Worm (Caenorhabditis elegans) whole organism, L1 larva: ENCODE measurements around the gene snf-7.

Experiments
- C16A3.4 ChIP-seq: fragments of 150-350 bp; optimal IDR thresholded peaks from 2 replicates; lab custom pipeline; 2014; ENCODE audit warnings: missing biosample characterization, missing genetic modification characterization
- C34B4.2 ChIP-seq: sonication (generic microtip); optimal IDR thresholded peaks from 2 replicates; lab custom pipeline; 2017; ENCODE audit warnings: mild to moderate bottlenecking, missing genetic modification characterization, missing compliant biosample characterization
- F16B12.6 ChIP-seq: fragments of 150-350 bp; optimal IDR thresholded peaks from 2 replicates; lab custom pipeline; 2014; ENCODE audit warnings: missing biosample characterization, missing genetic modification characterization
- aha-1 ChIP-seq: fragments of 150-350 bp; optimal IDR thresholded peaks from 2 replicates; lab custom pipeline; 2014; ENCODE audit warnings: missing biosample characterization, missing genetic modification characterization
- alr-1 ChIP-seq: fragments of 200-800 bp; sonication (Bioruptor generic); optimal IDR thresholded peaks from 2 replicates; lab custom pipeline; 2018; ENCODE audit warnings: borderline replicate concordance, mild to moderate bottlenecking, missing genetic modification characterization, missing compliant biosample characterization
- ceh-90 ChIP-seq: sonication (generic microtip); optimal IDR thresholded peaks from 2 replicates; lab custom pipeline; 2016; ENCODE audit warnings: missing genetic modification characterization, missing compliant biosample characterization
- ces-1 ChIP-seq: fragments of 150-350 bp; optimal IDR thresholded peaks from 2 replicates; lab custom pipeline; 2014; ENCODE audit warnings: missing biosample characterization, missing genetic modification reagents, missing genetic modification characterization
- efl-1 ChIP-seq, 4 experiments: fragments of 150-350 bp; optimal IDR thresholded peaks in 3 of 4; peaks in 1 of 4; 1 replicate in 1 of 4; 2 replicates in 3 of 4; lab custom pipeline; 2014; ENCODE audit warnings: missing biosample characterization in 2 of 4, missing genetic modification characterization in 2 of 4, missing genetic modification reagents in 2 of 4
- efl-3 ChIP-seq: fragments of 200-800 bp; sonication (Bioruptor generic); optimal IDR thresholded peaks from 2 replicates; lab custom pipeline; 2018; ENCODE audit warnings: mild to moderate bottlenecking, missing genetic modification characterization, missing compliant biosample characterization
- egl-27 ChIP-seq, 2 experiments: fragments of 150-350 bp in 1 of 2; sonication (generic microtip); optimal IDR thresholded peaks; 3 replicates each; lab custom pipeline; 2017 to 2018; ENCODE audit warnings: missing biosample characterization in 2 of 2, missing genetic modification characterization in 2 of 2, missing genetic modification reagents in 2 of 2
- ets-5 ChIP-seq: fragments of 200-800 bp; sonication (Bioruptor generic); IDR thresholded peaks from 2 replicates; pipeline ENCODE4 v1.3.6; 2022; ENCODE audit warnings: missing genetic modification characterization, missing compliant biosample characterization
- fkh-4 ChIP-seq: sonication (generic microtip); optimal IDR thresholded peaks from 2 replicates; lab custom pipeline; 2016; ENCODE audit warnings: missing compliant biosample characterization, missing genetic modification characterization, borderline replicate concordance
- hlh-17 ChIP-seq: fragments of 200-800 bp; sonication (Bioruptor generic); optimal IDR thresholded peaks from 2 replicates; lab custom pipeline; 2018; ENCODE audit warnings: missing genetic modification characterization, mild to moderate bottlenecking, missing compliant biosample characterization, moderate library complexity, borderline replicate concordance
- hlh-4 ChIP-seq: sonication (generic microtip); optimal IDR thresholded peaks from 2 replicates; lab custom pipeline; 2016; ENCODE audit warnings: mild to moderate bottlenecking, missing genetic modification characterization, missing compliant biosample characterization
- isw-1 ChIP-seq: fragments of 200-800 bp; sonication (Bioruptor generic); IDR thresholded peaks from 2 replicates; pipeline ENCODE4 v1.3.6; 2022; ENCODE audit warnings: missing genetic modification characterization, missing compliant biosample characterization
- lin-13 ChIP-seq: fragments of 150-350 bp; optimal IDR thresholded peaks from 2 replicates; lab custom pipeline; 2014; ENCODE audit warnings: missing biosample characterization, missing genetic modification reagents, missing genetic modification characterization
- lin-14 ChIP-seq: fragments of 200-800 bp; sonication (Bioruptor generic); optimal IDR thresholded peaks from 2 replicates; lab custom pipeline; 2018; ENCODE audit warnings: mild to moderate bottlenecking, missing genetic modification characterization, moderate library complexity, missing compliant biosample characterization
- lin-35 ChIP-seq, 2 experiments: fragments of 150-350 bp; optimal IDR thresholded peaks; 2 replicates each; lab custom pipeline; 2014; ENCODE audit warnings: missing biosample characterization in 2 of 2, missing genetic modification characterization in 2 of 2, missing genetic modification reagents in 2 of 2
- lin-39 ChIP-seq: fragments of 150-350 bp; optimal IDR thresholded peaks from 2 replicates; lab custom pipeline; 2014; ENCODE audit warnings: missing biosample characterization, missing genetic modification reagents, missing genetic modification characterization
- lir-3 ChIP-seq: sonication (generic microtip); optimal IDR thresholded peaks from 2 replicates; lab custom pipeline; 2016; ENCODE audit warnings: mild to moderate bottlenecking, missing genetic modification characterization, moderate library complexity, missing compliant biosample characterization; ENCODE audit not compliant: poor library complexity
- lsy-2 ChIP-seq, 2 experiments: fragments of 150-350 bp; optimal IDR thresholded peaks; 2 replicates each; lab custom pipeline; 2014; ENCODE audit warnings: missing biosample characterization in 2 of 2, missing genetic modification characterization in 2 of 2
- mdl-1 ChIP-seq, 2 experiments: fragments of 150-350 bp; optimal IDR thresholded peaks; 2 replicates each; lab custom pipeline; 2014 to 2017; ENCODE audit warnings: missing biosample characterization in 2 of 2, missing genetic modification characterization in 2 of 2, inconsistent platforms in 1 of 2
- mep-1 ChIP-seq: fragments of 150-350 bp; optimal IDR thresholded peaks from 2 replicates; lab custom pipeline; 2014; ENCODE audit warnings: missing biosample characterization, missing genetic modification characterization
- nhr-237 ChIP-seq: fragments of 150-350 bp; optimal IDR thresholded peaks from 2 replicates; lab custom pipeline; 2014; ENCODE audit warnings: missing biosample characterization, missing genetic modification characterization
- nhr-47 ChIP-seq: sonication (generic microtip); optimal IDR thresholded peaks from 2 replicates; lab custom pipeline; 2016; ENCODE audit warnings: mild to moderate bottlenecking, missing genetic modification characterization, moderate library complexity, missing compliant biosample characterization
- nhr-76 ChIP-seq: sonication (generic microtip); optimal IDR thresholded peaks from 2 replicates; lab custom pipeline; 2017; ENCODE audit warnings: missing biosample characterization, missing genetic modification characterization
- nhr-77 ChIP-seq: fragments of 150-350 bp; optimal IDR thresholded peaks from 2 replicates; lab custom pipeline; 2014; ENCODE audit warnings: missing biosample characterization, missing genetic modification characterization
- nhr-84 ChIP-seq: sonication (generic microtip); optimal IDR thresholded peaks from 2 replicates; lab custom pipeline; 2017; ENCODE audit warnings: missing biosample characterization, missing genetic modification characterization
- pag-3 ChIP-seq: sonication (generic microtip); optimal IDR thresholded peaks from 2 replicates; lab custom pipeline; 2017; ENCODE audit warnings: missing genetic modification characterization, mild to moderate bottlenecking, missing compliant biosample characterization, antibody characterized with exemption, borderline replicate concordance; ENCODE audit not compliant: insufficient read depth
- pax-3 ChIP-seq: fragments of 200-800 bp; sonication (Bioruptor generic); optimal IDR thresholded peaks from 2 replicates; lab custom pipeline; 2018; ENCODE audit warnings: mild to moderate bottlenecking, missing genetic modification characterization, moderate library complexity, missing compliant biosample characterization
- pqm-1 ChIP-seq: sonication (generic microtip); optimal IDR thresholded peaks from 3 replicates; lab custom pipeline; 2017; ENCODE audit warnings: missing biosample characterization, missing genetic modification characterization
- rnt-1 ChIP-seq: sonication (generic microtip); optimal IDR thresholded peaks from 2 replicates; lab custom pipeline; 2016; ENCODE audit warnings: mild to moderate bottlenecking, missing genetic modification characterization, moderate library complexity, missing compliant biosample characterization
- skn-1 ChIP-seq: fragments of 150-350 bp; optimal IDR thresholded peaks from 2 replicates; lab custom pipeline; 2014; ENCODE audit warnings: missing biosample characterization, missing genetic modification characterization
- snpc-4 ChIP-seq: fragments of 150-350 bp; optimal IDR thresholded peaks from 2 replicates; lab custom pipeline; 2014; ENCODE audit warnings: missing biosample characterization, missing genetic modification characterization
- snu-23 ChIP-seq: sonication (generic microtip); optimal IDR thresholded peaks from 2 replicates; lab custom pipeline; 2016; ENCODE audit warnings: missing genetic modification characterization, missing compliant biosample characterization
- sox-4 ChIP-seq: sonication (generic microtip); optimal IDR thresholded peaks from 2 replicates; lab custom pipeline; 2016; ENCODE audit warnings: missing genetic modification characterization, missing compliant biosample characterization
- sptf-1 ChIP-seq: fragments of 150-350 bp; optimal IDR thresholded peaks from 2 replicates; lab custom pipeline; 2014; ENCODE audit warnings: missing biosample characterization, missing genetic modification characterization
- sup-37 ChIP-seq: fragments of 200-800 bp; sonication (Bioruptor generic); optimal IDR thresholded peaks from 2 replicates; lab custom pipeline; 2018; ENCODE audit warnings: mild to moderate bottlenecking, missing genetic modification characterization, missing compliant biosample characterization
- swsn-7 ChIP-seq: sonication (generic microtip); optimal IDR thresholded peaks from 2 replicates; lab custom pipeline; 2016; ENCODE audit warnings: missing genetic modification characterization, missing compliant biosample characterization
- tbx-2 ChIP-seq: sonication (generic microtip); optimal IDR thresholded peaks from 2 replicates; lab custom pipeline; 2016; ENCODE audit warnings: missing genetic modification characterization, missing compliant biosample characterization
- unc-30 ChIP-seq: sonication (generic microtip); optimal IDR thresholded peaks from 2 replicates; lab custom pipeline; 2017; ENCODE audit warnings: missing biosample characterization, missing genetic modification characterization
- unc-62 ChIP-seq: fragments of 150-350 bp; optimal IDR thresholded peaks from 2 replicates; lab custom pipeline; 2014; ENCODE audit warnings: missing biosample characterization, missing genetic modification reagents, missing genetic modification characterization
- unc-86 ChIP-seq: sonication (generic microtip); optimal IDR thresholded peaks from 2 replicates; lab custom pipeline; 2016; ENCODE audit warnings: missing genetic modification characterization, missing compliant biosample characterization
- unc-98 ChIP-seq: fragments of 200-800 bp; sonication (Bioruptor generic); IDR thresholded peaks from 2 replicates; pipeline ENCODE4 v1.3.6; 2022; ENCODE audit warnings: missing genetic modification characterization, missing compliant biosample characterization
- xbp-1 ChIP-seq: sonication (generic microtip); optimal IDR thresholded peaks from 2 replicates; lab custom pipeline; 2016; ENCODE audit warnings: missing genetic modification characterization, missing compliant biosample characterization
- ztf-11 ChIP-seq, 2 experiments: sonication (generic microtip); optimal IDR thresholded peaks; 2 replicates each; lab custom pipeline; 2016 to 2017; ENCODE audit warnings: missing genetic modification characterization in 2 of 2, missing biosample characterization in 1 of 2, missing compliant biosample characterization in 1 of 2
- ztf-4 ChIP-seq: fragments of 150-350 bp; optimal IDR thresholded peaks from 2 replicates; lab custom pipeline; 2014; ENCODE audit warnings: missing biosample characterization, missing genetic modification characterization

Gene snf-7

ce11 chrIII:12978473-12979174 is 26.6 kb upstream of the snf-7 start, which contains the start of the genes ubq-2 and frg-1 (continued):
- TF ChIP-seq ztf-11 (tag; optimal IDR thresholded peaks at IDR 0.05; lab: Kevin White, UChicago) (peak in 1 of 2 experiments; percentile 64), aha-1 (tag; lab: Kevin White, UChicago) (peak; percentile 6), alr-1 (no peak), lir-3 (tag; lab: Kevin White, UChicago) (no peak), nhr-47 (tag; lab: Kevin White, UChicago) (peak; percentile 93), unc-30 (tag; lab: Kevin White, UChicago) (no peak), mdl-1 (tag; optimal IDR thresholded peaks at IDR 0.05; lab: Kevin White, UChicago) (peak in 1 of 2 experiments; percentile 73), ces-1 (GFP tag; lab: Kevin White, UChicago) (no peak), lin-14 (GFP tag; lab: Kevin White, UChicago) (peak; percentile 87), xbp-1 (peak; percentile 89), nhr-77 (peak; percentile 79), lin-13 (GFP tag; lab: Kevin White, UChicago) (peak; percentile 88), snu-23 (GFP tag; lab: Kevin White, UChicago) (peak; percentile 97), pqm-1 (tag; lab: Kevin White, UChicago) (no peak), lin-35 (GFP tag; optimal IDR thresholded peaks at IDR 0.05; lab: Kevin White, UChicago) (peak; percentile 83 to 91), ceh-90 (no peak), sup-37 (GFP tag; lab: Kevin White, UChicago) (peak; percentile 44), efl-3 (GFP tag; lab: Kevin White, UChicago) (no peak), pag-3 (tag; lab: Kevin White, UChicago) (no peak), isw-1 (GFP tag; lab: Robert Waterston, UW) (peak; percentile 85), efl-1 (optimal IDR thresholded peaks at IDR 0.05; lab: Kevin White, UChicago) (peak; percentile 88 to 91), efl-1 (GFP tag; optimal IDR thresholded peaks at IDR 0.05 in 1 of 2; lab: Kevin White, UChicago) (peak; percentile 82 to 98), snpc-4 (tag; lab: Kevin White, UChicago) (peak; percentile 45), sox-4 (tag; lab: Kevin White, UChicago) (peak; percentile 79), hlh-17 (no peak), unc-86 (peak; percentile 86), fkh-4 (tag; lab: Kevin White, UChicago) (peak; percentile 35), nhr-237 (tag; lab: Kevin White, UChicago) (no peak), ets-5 (GFP tag; lab: Robert Waterston, UW) (no peak), C34B4.2 (tag; lab: Kevin White, UChicago) (no peak), unc-98 (GFP tag; lab: Robert Waterston, UW) (no peak), nhr-76 (tag; lab: Kevin White, UChicago) (no peak), lsy-2 (tag; optimal IDR thresholded peaks at IDR 0.05; lab: Kevin White, UChicago) (peak; percentile 100), lin-39 (peak; percentile 71), C16A3.4 (tag; lab: Kevin White, UChicago) (peak; percentile 87), skn-1 (tag; lab: Kevin White, UChicago) (peak; percentile 60), hlh-4 (tag; lab: Kevin White, UChicago) (no peak), swsn-7 (peak; percentile 93), rnt-1 (tag; lab: Kevin White, UChicago) (peak; percentile 93)

ce11 chrIII:12980770-12981169 is 24.5 kb upstream of the snf-7 start, which contains the start of gene ZK1010.4:
TSS of gene ZK1010.4 (plus strand) at chrIII:12981070.
- TF ChIP-seq tbx-2 (tag; lab: Kevin White, UChicago) (no peak), efl-1 (optimal IDR thresholded peaks at IDR 0.05; lab: Kevin White, UChicago) (no peak), efl-1 (GFP tag; optimal IDR thresholded peaks at IDR 0.05 in 1 of 2; lab: Kevin White, UChicago) (no peak), unc-62 (no peak), F16B12.6 (no peak), ztf-4 (tag; lab: Kevin White, UChicago) (no peak), pax-3 (tag; lab: Kevin White, UChicago) (no peak), skn-1 (tag; lab: Kevin White, UChicago) (no peak), C16A3.4 (tag; lab: Kevin White, UChicago) (no peak), nhr-76 (tag; lab: Kevin White, UChicago) (no peak), nhr-47 (tag; lab: Kevin White, UChicago) (no peak), sptf-1 (tag; lab: Kevin White, UChicago) (no peak), lir-3 (tag; lab: Kevin White, UChicago) (no peak), mep-1 (tag; lab: Kevin White, UChicago) (no peak), sox-4 (tag; lab: Kevin White, UChicago) (no peak), sup-37 (GFP tag; lab: Kevin White, UChicago) (no peak), nhr-84 (tag; lab: Kevin White, UChicago) (no peak), snpc-4 (tag; lab: Kevin White, UChicago) (no peak), pag-3 (tag; lab: Kevin White, UChicago) (no peak), egl-27 (tag; optimal IDR thresholded peaks at IDR 0.05; lab: Kevin White, UChicago) (no peak)
